Fruit fly (Drosophila melanogaster) whole organism: Measurements from ENCODE around the gene CG11839.
A peak's percentile ranks its signal among the peaks of the same experiment; 100 is the strongest.

Source experiments
- CG8478 ChIP-seq: fragments of >200 bp; optimal IDR thresholded peaks from 2 replicates; lab custom pipeline; 2018; ENCODE audit warnings: inconsistent platforms
- Dll ChIP-seq: fragments of >200 bp; optimal IDR thresholded peaks from 2 replicates; lab custom pipeline; 2017
- EcR ChIP-seq, 2 experiments: fragments of >200 bp; optimal IDR thresholded peaks; 2 replicates each; lab custom pipeline; 2017; ENCODE audit warnings: missing biosample characterization in 2 of 2, missing genetic modification characterization in 2 of 2, missing genetic modification reagents in 2 of 2
- pan ChIP-seq: fragments of >200 bp; optimal IDR thresholded peaks from 2 replicates; lab custom pipeline; 2017
- psq ChIP-seq: fragments of >200 bp; optimal IDR thresholded peaks from 2 replicates; lab custom pipeline; 2017
- usp ChIP-seq: fragments of >200 bp; optimal IDR thresholded peaks from 2 replicates; lab custom pipeline; 2017; ENCODE audit warnings: missing biosample characterization, missing genetic modification characterization, mixed read lengths

Gene CG11839

dm6 chr3R:25074558-25074964 is 4.8 kb downstream of the CG11839 start, which contains the start of the genes shams and CG11920:
TSS of gene shams (minus strand) at chr3R:25074607.
TSS of gene CG11920 (plus strand) at chr3R:25074877.
- TF ChIP-seq psq (no peak), EcR (GFP tag; optimal IDR thresholded peaks at IDR 0.05; lab: Kevin White, UChicago) (no peak), usp (GFP tag; lab: Kevin White, UChicago) (no peak), pan (lab: Kevin White, UChicago) (no peak), CG8478 (lab: Kevin White, UChicago) (no peak), Dll (no peak)

dm6 chr3R:25077280-25077820 is 7.6 kb downstream of the CG11839 start:
- TF ChIP-seq EcR (GFP tag; optimal IDR thresholded peaks at IDR 0.05; lab: Kevin White, UChicago): no peak
- TF ChIP-seq CG8478 (lab: Kevin White, UChicago): no peak
- no peak for TF ChIP-seq psq
- TF ChIP-seq usp (GFP tag; lab: Kevin White, UChicago): no peak
- TF ChIP-seq Dll: no peak
- no peak for TF ChIP-seq pan (lab: Kevin White, UChicago)

dm6 chr3R:25078665-25079064 is 8.9 kb downstream of the CG11839 start:
- no peak for TF ChIP-seq psq
- no peak for TF ChIP-seq usp (GFP tag; lab: Kevin White, UChicago)
- TF ChIP-seq Dll: no peak
- TF ChIP-seq EcR (GFP tag; optimal IDR thresholded peaks at IDR 0.05; lab: Kevin White, UChicago): no peak
- TF ChIP-seq pan (lab: Kevin White, UChicago): no peak
- no peak for TF ChIP-seq CG8478 (lab: Kevin White, UChicago)

DNA sequence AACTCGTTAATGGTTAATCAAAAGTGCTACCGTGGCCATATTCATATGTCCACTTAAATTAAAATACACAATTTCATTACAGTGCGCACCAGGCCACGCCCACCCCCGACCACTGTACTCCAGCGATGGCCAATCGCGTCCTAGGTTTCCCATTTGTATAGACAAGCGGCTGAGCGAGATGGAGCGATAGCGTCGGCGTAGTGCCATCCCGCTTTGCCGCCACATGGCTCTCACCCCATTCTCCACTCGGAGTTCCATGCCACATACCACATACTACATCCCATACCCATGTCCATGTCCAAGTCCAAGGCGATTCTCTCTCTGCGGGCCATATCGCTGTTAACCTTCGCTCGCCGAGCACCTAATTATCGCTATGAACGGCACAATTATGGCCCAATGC is 10.7 kb downstream of the CG11839 start:
- TF ChIP-seq usp (GFP tag; lab: Kevin White, UChicago) (no peak), CG8478 (lab: Kevin White, UChicago) (peak; percentile 54), EcR (GFP tag; optimal IDR thresholded peaks at IDR 0.05; lab: Kevin White, UChicago) (no peak), pan (lab: Kevin White, UChicago) (no peak)

DNA sequence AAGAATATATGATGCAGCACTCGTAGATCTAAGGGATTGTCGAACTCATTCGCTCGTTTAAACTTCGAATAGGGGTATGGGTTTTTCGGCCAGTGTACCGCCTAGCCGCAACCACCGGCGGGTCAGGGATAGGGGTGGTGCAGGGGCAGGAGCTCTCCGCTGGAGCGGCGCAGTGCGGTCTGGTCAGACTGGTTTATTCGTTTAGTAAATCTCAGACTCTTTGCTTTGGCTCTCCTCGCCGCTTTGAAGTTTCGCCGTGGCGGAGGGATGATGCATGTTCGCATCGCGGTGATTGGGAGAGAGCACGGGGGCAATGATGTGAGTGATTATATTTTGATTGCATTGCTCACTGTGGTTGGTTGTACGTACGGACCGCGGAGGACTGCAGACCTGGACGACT is 12.6 kb downstream of the CG11839 start, which contains the start of gene fd96Ca:
TSS of gene fd96Ca (plus strand) at position 337 of the 400 bp plus-strand sequence.
- TF ChIP-seq pan (lab: Kevin White, UChicago) (no peak), psq (no peak), usp (GFP tag; lab: Kevin White, UChicago) (no peak), CG8478 (lab: Kevin White, UChicago) (no peak), EcR (GFP tag; optimal IDR thresholded peaks at IDR 0.05; lab: Kevin White, UChicago) (no peak), Dll (peak; percentile 82)

DNA sequence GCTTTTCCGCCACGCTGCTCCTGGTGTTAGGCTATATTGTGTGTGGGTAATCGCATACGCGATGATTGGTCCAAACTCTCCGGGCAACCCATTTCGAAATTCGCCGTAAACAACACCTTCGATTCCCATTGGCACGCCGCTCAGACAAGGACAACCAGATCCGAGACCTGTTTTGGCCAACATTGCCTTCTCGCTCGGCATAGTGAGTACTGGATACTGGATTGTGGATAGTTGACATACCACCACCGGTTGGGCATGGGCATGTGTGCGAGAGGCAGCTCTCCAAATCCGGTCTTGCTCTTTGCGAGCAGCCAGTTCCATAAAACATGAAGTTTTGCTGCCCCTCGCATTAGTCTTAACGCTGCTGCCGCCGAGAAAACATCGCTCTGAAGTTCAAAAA is 24.9 kb downstream of the CG11839 start, which contains the start of gene fd96Cb:
TSS of gene fd96Cb (plus strand) at position 374 of the 400 bp plus-strand sequence.
- TF ChIP-seq CG8478 (lab: Kevin White, UChicago) (peak; percentile 38), EcR (GFP tag; optimal IDR thresholded peaks at IDR 0.05; lab: Kevin White, UChicago) (no peak), usp (GFP tag; lab: Kevin White, UChicago) (no peak)

DNA sequence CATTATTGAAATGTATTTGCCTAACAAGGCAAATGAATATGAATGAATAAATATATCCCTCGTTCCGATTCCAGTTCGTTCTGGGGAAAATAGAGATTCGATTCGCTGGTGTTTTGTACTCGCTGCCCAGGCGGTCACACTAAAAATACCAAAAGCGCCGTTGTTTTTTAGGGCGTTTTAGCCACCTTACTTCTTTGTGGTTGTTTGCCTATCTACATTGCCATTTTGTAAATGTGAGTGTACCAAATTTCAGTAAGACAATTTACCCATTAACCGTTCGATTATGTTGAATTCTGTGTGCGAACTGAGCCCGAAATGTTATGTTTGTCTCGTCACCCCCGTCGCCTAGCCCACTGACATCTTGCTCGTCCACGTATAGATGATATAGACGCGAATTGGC is 27.8 kb downstream of the CG11839 start, which contains the start of the genes CG33095 and CG33096:
TSS of gene CG33095 (plus strand) at position 187 of the 400 bp plus-strand sequence.
TSS of gene CG33096 (plus strand) at position 187 of the 400 bp plus-strand sequence.
- peak in 1 of 2 experiments; percentile 2 for TF ChIP-seq EcR (GFP tag; optimal IDR thresholded peaks at IDR 0.05; lab: Kevin White, UChicago)
- no peak for TF ChIP-seq psq

- TF ChIP-seq usp (GFP tag; lab: Kevin White, UChicago): no peak
- no peak for TF ChIP-seq EcR (GFP tag; optimal IDR thresholded peaks at IDR 0.05; lab: Kevin White, UChicago)
Measured at dm6 chr3R:25102253-25102652, 32.5 kb downstream of the CG11839 start, which contains the start of gene CG45095. TSS of gene CG45095 (plus strand) at chr3R:25102553.

- TF ChIP-seq Dll (no peak), usp (GFP tag; lab: Kevin White, UChicago) (no peak), EcR (GFP tag; optimal IDR thresholded peaks at IDR 0.05; lab: Kevin White, UChicago) (no peak), CG8478 (lab: Kevin White, UChicago) (no peak), psq (no peak), pan (lab: Kevin White, UChicago) (no peak)
Measured at dm6 chr3R:25108932-25109331, 39.2 kb downstream of the CG11839 start, which contains the start of gene CG34027. TSS of gene CG34027 (minus strand) at chr3R:25109032.

DNA sequence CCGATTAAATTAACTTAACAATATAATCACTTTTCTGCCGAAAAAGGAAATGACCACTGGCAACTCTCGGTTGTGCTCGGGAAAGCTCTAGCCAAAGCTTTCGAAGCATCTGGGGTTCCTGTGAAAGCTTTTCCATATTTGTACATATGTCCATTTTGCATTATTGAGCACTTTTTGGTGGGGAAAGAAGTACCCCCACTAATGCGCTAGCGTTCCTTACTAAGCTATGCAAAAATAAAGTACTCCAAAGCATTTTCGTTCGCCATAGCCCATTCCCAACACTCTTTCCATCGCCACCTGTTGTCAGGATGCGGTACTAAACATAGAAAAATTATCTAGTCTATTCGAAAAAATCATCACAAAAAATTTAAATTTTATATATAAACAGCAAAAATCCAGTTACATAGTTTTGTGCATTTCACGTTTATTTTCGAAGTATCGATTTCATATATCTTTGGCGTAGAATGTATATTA is 42.8 kb downstream of the CG11839 start, which contains the start of gene Nepl16:
TSS of gene Nepl16 (minus strand) at position 51 of the 474 bp plus-strand sequence.
- TF ChIP-seq usp (GFP tag; lab: Kevin White, UChicago) (no peak), Dll (no peak), EcR (GFP tag; optimal IDR thresholded peaks at IDR 0.05; lab: Kevin White, UChicago) (no peak), psq (no peak), pan (lab: Kevin White, UChicago) (no peak), CG8478 (lab: Kevin White, UChicago) (no peak)
